Worm (Caenorhabditis elegans) whole organism, young adult: Measurements from ENCODE around the gene ifas-3.
A peak's percentile ranks its signal among the peaks of the same experiment; 100 is the strongest.

Experiments
- D2030.7 ChIP-seq: fragments of 200-800 bp; sonication (Bioruptor generic); IDR thresholded peaks from 2 replicates; pipeline ENCODE4 v1.3.6; 2022; ENCODE audit warnings: missing genetic modification reagents, missing genetic modification characterization, missing compliant biosample characterization
- F52B5.7 ChIP-seq: sonication (generic microtip); optimal IDR thresholded peaks from 2 replicates; lab custom pipeline; 2016; ENCODE audit warnings: mild to moderate bottlenecking, missing genetic modification characterization, missing compliant biosample characterization
- F57C9.4 ChIP-seq: sonication (generic microtip); optimal IDR thresholded peaks from 2 replicates; lab custom pipeline; 2017; ENCODE audit warnings: mild to moderate bottlenecking, missing genetic modification characterization, missing compliant biosample characterization
- Y53G8AR.9 ChIP-seq: fragments of 200-800 bp; sonication (Bioruptor generic); conservative IDR thresholded peaks from 2 replicates; pipeline ENCODE4 v1.3.6; 2022; ENCODE audit warnings: missing genetic modification reagents, missing genetic modification characterization, missing compliant biosample characterization
- Y56A3A.18 ChIP-seq: fragments of 200-800 bp; sonication (Bioruptor generic); IDR thresholded peaks from 2 replicates; pipeline ENCODE4 v1.3.6; 2022; ENCODE audit warnings: missing genetic modification reagents, missing genetic modification characterization, missing compliant biosample characterization
- ZK185.1 ChIP-seq: sonication (generic microtip); optimal IDR thresholded peaks from 2 replicates; lab custom pipeline; 2016; ENCODE audit warnings: mild to moderate bottlenecking, missing genetic modification characterization, missing compliant biosample characterization; ENCODE audit not compliant: poor library complexity, severe bottlenecking
- akir-1 ChIP-seq: fragments of 200-800 bp; sonication (Bioruptor generic); optimal IDR thresholded peaks from 2 replicates; lab custom pipeline; 2018; ENCODE audit warnings: mild to moderate bottlenecking, missing genetic modification characterization, moderate library complexity, missing compliant biosample characterization
- atf-7 ChIP-seq: sonication (generic microtip); optimal IDR thresholded peaks from 2 replicates; lab custom pipeline; 2017; ENCODE audit warnings: mild to moderate bottlenecking, missing genetic modification characterization, missing compliant biosample characterization
- attf-6 ChIP-seq: fragments of 200-800 bp; sonication (Bioruptor generic); IDR thresholded peaks from 2 replicates; pipeline ENCODE4 v1.3.6; 2022; ENCODE audit warnings: missing genetic modification reagents, missing genetic modification characterization, missing compliant biosample characterization
- ceh-40 ChIP-seq: fragments of 200-800 bp; sonication (Bioruptor generic); IDR thresholded peaks from 2 replicates; pipeline ENCODE4 v1.3.6; 2022; ENCODE audit warnings: missing genetic modification characterization, missing compliant biosample characterization
- ceh-79 ChIP-seq: sonication (generic microtip); optimal IDR thresholded peaks from 2 replicates; lab custom pipeline; 2017; ENCODE audit warnings: mild to moderate bottlenecking, missing genetic modification characterization, missing compliant biosample characterization
- die-1 ChIP-seq: sonication (generic microtip); optimal IDR thresholded peaks from 2 replicates; lab custom pipeline; 2016; ENCODE audit warnings: missing genotype, mild to moderate bottlenecking, missing genetic modification characterization, missing compliant biosample characterization
- dpl-1 ChIP-seq: fragments of 150-350 bp; optimal IDR thresholded peaks from 2 replicates; lab custom pipeline; 2014; ENCODE audit warnings: missing biosample characterization, missing genetic modification reagents, missing genetic modification characterization
- efl-1 ChIP-seq: fragments of 150-350 bp; optimal IDR thresholded peaks from 2 replicates; lab custom pipeline; 2014; ENCODE audit warnings: missing biosample characterization, missing genetic modification reagents, missing genetic modification characterization
- egl-18 ChIP-seq: fragments of 200-800 bp; sonication (Bioruptor generic); IDR thresholded peaks from 2 replicates; pipeline ENCODE4 v1.3.6; 2022; ENCODE audit warnings: missing genetic modification reagents, missing genetic modification characterization, missing compliant biosample characterization
- egrh-3 ChIP-seq: fragments of 200-800 bp; sonication (Bioruptor generic); IDR thresholded peaks from 2 replicates; pipeline ENCODE4 v1.3.6; 2022; ENCODE audit warnings: missing genetic modification reagents, missing genetic modification characterization, missing compliant biosample characterization
- him-1 ChIP-seq: sonication (generic microtip); optimal IDR thresholded peaks from 2 replicates; lab custom pipeline; 2016; ENCODE audit warnings: missing genotype, missing genetic modification reagents, missing genetic modification characterization, missing compliant biosample characterization
- hlh-26 ChIP-seq: fragments of 200-800 bp; sonication (Bioruptor generic); conservative IDR thresholded peaks from 2 replicates; pipeline ENCODE4 v1.3.6; 2022; ENCODE audit warnings: missing genetic modification reagents, missing genetic modification characterization, missing compliant biosample characterization
- hsf-1 ChIP-seq: fragments of 200-800 bp; sonication (Bioruptor generic); IDR thresholded peaks from 2 replicates; pipeline ENCODE4 v1.3.6; 2022; ENCODE audit warnings: missing genetic modification reagents, missing genetic modification characterization, missing compliant biosample characterization
- lin-54 ChIP-seq: fragments of 200-800 bp; sonication (Bioruptor generic); optimal IDR thresholded peaks from 2 replicates; lab custom pipeline; 2018; ENCODE audit warnings: mild to moderate bottlenecking, missing genetic modification characterization, missing compliant biosample characterization
- madf-6 ChIP-seq: fragments of 200-800 bp; sonication (Bioruptor generic); IDR thresholded peaks from 2 replicates; pipeline ENCODE4 v1.3.6; 2022; ENCODE audit warnings: missing genetic modification reagents, missing genetic modification characterization, missing compliant biosample characterization
- rpc-1 ChIP-seq, 2 experiments: fragments of 150-350 bp in 1 of 2; sonication (generic microtip) in 1 of 2; optimal IDR thresholded peaks; 2 replicates each; lab custom pipeline; 2014 to 2018; ENCODE audit warnings: missing biosample characterization in 1 of 2, missing genetic modification characterization in 1 of 2, missing genetic modification reagents in 1 of 2, missing genotype in 1 of 2
- snpc-4 ChIP-seq, 5 experiments: fragments of 150-350 bp in 1 of 5; sonication (generic microtip) in 4 of 5; optimal IDR thresholded peaks; 2 replicates each; lab custom pipeline; 2014 to 2018; ENCODE audit warnings: missing genetic modification characterization in 5 of 5, missing biosample characterization in 3 of 5, antibody characterized with exemption in 2 of 5, mild to moderate bottlenecking in 2 of 5, missing compliant biosample characterization in 2 of 5, missing genotype in 2 of 5, moderate library complexity in 2 of 5, missing genetic modification reagents in 1 of 5
- tbp1 ChIP-seq: fragments of 200-800 bp; sonication (Bioruptor generic); optimal IDR thresholded peaks from 2 replicates; lab custom pipeline; 2018; ENCODE audit warnings: mild to moderate bottlenecking, missing genetic modification characterization, missing compliant biosample characterization
- xnd-1 ChIP-seq: sonication (generic microtip); optimal IDR thresholded peaks from 2 replicates; lab custom pipeline; 2016; ENCODE audit warnings: missing genotype, missing genetic modification reagents, missing genetic modification characterization, missing compliant biosample characterization
- zfh-2 ChIP-seq: fragments of 200-800 bp; sonication (Bioruptor generic); conservative IDR thresholded peaks from 2 replicates; pipeline ENCODE4 v1.3.6; 2022; ENCODE audit warnings: missing genetic modification reagents, missing genetic modification characterization, missing compliant biosample characterization
- ztf-18 ChIP-seq: sonication (generic microtip); optimal IDR thresholded peaks from 2 replicates; lab custom pipeline; 2016; ENCODE audit warnings: missing genotype, mild to moderate bottlenecking, missing genetic modification characterization, missing compliant biosample characterization
- ztf-26 ChIP-seq: sonication (generic microtip); optimal IDR thresholded peaks from 2 replicates; lab custom pipeline; 2017; ENCODE audit warnings: missing genetic modification characterization, missing compliant biosample characterization

ifas-3 gene

DNA sequence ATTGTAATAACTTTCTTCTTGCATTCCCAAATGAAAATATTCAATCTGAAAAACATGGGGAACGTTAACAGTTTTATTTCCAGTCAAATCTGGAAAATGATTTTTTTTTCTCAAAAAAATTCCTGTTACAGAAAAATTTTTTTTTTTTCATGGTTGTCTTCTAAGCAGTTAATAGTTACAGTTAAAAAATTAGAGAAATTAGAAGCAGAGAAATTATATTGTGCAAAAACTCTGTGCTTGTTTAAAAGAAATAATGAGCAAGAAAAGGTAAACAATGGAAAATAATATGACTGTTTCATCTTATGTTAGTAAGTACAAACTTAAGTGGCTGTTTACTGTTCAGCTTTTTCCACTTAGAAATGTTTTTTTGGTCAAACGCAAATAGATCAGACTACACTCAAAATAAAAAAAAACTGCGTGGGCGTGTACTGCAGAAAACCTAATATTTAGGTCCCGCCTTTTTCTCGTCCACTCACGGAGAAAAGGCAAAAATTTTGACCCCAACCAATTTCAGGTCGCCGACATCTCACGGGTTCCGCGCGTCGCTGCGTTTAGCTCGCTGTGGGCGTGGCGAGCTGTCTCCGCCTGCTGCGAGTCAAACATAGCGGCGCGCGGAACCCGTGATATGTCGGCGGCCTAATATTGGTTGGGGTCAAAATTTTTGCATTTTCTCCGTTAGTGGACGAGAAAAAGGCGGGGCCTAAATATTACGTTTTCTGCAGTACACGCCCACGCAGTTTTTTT, at the start of gene ifas-3:
TSS of gene ifas-3 (minus strand) at position 51 of the 744 bp plus-strand sequence.
- no peak for TF ChIP-seq zfh-2 (GFP tag; lab: Robert Waterston, UW)
- TF ChIP-seq F57C9.4: no peak
- no peak for TF ChIP-seq snpc-4 (GFP tag; optimal IDR thresholded peaks at IDR 0.05; lab: Kevin White, UChicago)
- TF ChIP-seq snpc-4 (tag; optimal IDR thresholded peaks at IDR 0.05; lab: Kevin White, UChicago): peak in 1 of 4 experiments; percentile 80

ce11 chrIV:15999692-16000091, 49.0 kb upstream of the ifas-3 start:
- TF ChIP-seq die-1 (no peak), hlh-26 (no peak), zfh-2 (GFP tag; lab: Robert Waterston, UW) (peak; percentile 62)

- TF ChIP-seq F52B5.7: no peak
- TF ChIP-seq snpc-4 (GFP tag; optimal IDR thresholded peaks at IDR 0.05; lab: Kevin White, UChicago): no peak
- no peak for TF ChIP-seq snpc-4 (tag; optimal IDR thresholded peaks at IDR 0.05; lab: Kevin White, UChicago)
- TF ChIP-seq ztf-26: no peak
- no peak for TF ChIP-seq him-1
- TF ChIP-seq Y56A3A.18 (GFP tag; lab: Robert Waterston, UW): no peak
- no peak for TF ChIP-seq Y53G8AR.9 (GFP tag; lab: Robert Waterston, UW)
- no peak for TF ChIP-seq akir-1 (GFP tag; lab: Kevin White, UChicago)
- TF ChIP-seq lin-54 (GFP tag; lab: Kevin White, UChicago): no peak
- no peak for TF ChIP-seq rpc-1 (optimal IDR thresholded peaks at IDR 0.05; lab: Kevin White, UChicago)
- TF ChIP-seq rpc-1 (tag; optimal IDR thresholded peaks at IDR 0.05; lab: Kevin White, UChicago): no peak
- no peak for TF ChIP-seq egrh-3
- no peak for TF ChIP-seq ZK185.1
- TF ChIP-seq ceh-79 (tag; lab: Kevin White, UChicago): no peak
- no peak for TF ChIP-seq madf-6 (GFP tag; lab: Robert Waterston, UW)
- no peak for TF ChIP-seq egl-18 (GFP tag; lab: Robert Waterston, UW)
- no peak for TF ChIP-seq atf-7
- TF ChIP-seq ceh-40 (GFP tag; lab: Robert Waterston, UW): no peak
Measured at ce11 chrIV:15997906-15998305, 47.2 kb upstream of the ifas-3 start.

- TF ChIP-seq D2030.7 (GFP tag; lab: Robert Waterston, UW) (0 out of 2 replicates have a peak, but pooled peaks have one; percentile 18), efl-1 (peak; percentile 83), dpl-1 (GFP tag; lab: Kevin White, UChicago) (peak; percentile 26), ztf-18 (tag; lab: Kevin White, UChicago) (no peak), lin-54 (GFP tag; lab: Kevin White, UChicago) (no peak), xnd-1 (tag; lab: Kevin White, UChicago) (peak; percentile 11), ztf-26 (no peak), snpc-4 (GFP tag; optimal IDR thresholded peaks at IDR 0.05; lab: Kevin White, UChicago) (no peak), snpc-4 (tag; optimal IDR thresholded peaks at IDR 0.05; lab: Kevin White, UChicago) (peak in 1 of 4 experiments; percentile 34), hsf-1 (GFP tag; lab: Robert Waterston, UW) (0 out of 2 replicates have a peak, but pooled peaks have one; percentile 26), F57C9.4 (no peak), tbp1 (GFP tag; lab: Kevin White, UChicago) (no peak)
Measured at ce11 chrIV:15994505-15994904, 43.8 kb upstream of the ifas-3 start, which contains the start of gene Y105C5B.20. TSS of gene Y105C5B.20 (minus strand) at chrIV:15994605.

ce11 chrIV:15991416-15991815, 40.7 kb upstream of the ifas-3 start:
- no peak for TF ChIP-seq snpc-4 (GFP tag; optimal IDR thresholded peaks at IDR 0.05; lab: Kevin White, UChicago)
- TF ChIP-seq snpc-4 (tag; optimal IDR thresholded peaks at IDR 0.05; lab: Kevin White, UChicago): peak in 2 of 4 experiments; percentile 39 to 80
- TF ChIP-seq madf-6 (GFP tag; lab: Robert Waterston, UW): no peak
- peak; percentile 80 for TF ChIP-seq attf-6 (GFP tag; lab: Robert Waterston, UW)
- TF ChIP-seq, all 124 proteins: peak for 2
